Worm (Caenorhabditis elegans): ENCODE data around the gene wht-3.

The wht-3 gene

ce11 chrIII:4195306-4196008 is 44.1 kb upstream of the wht-3 start:
- TF ChIP-seq Y55F3AM.14 (GFP tag; optimal IDR thresholded peaks at IDR 0.05): peak; percentile 38
- peak; percentile 31 for TF ChIP-seq unc-55 (GFP tag; optimal IDR thresholded peaks at IDR 0.05)
- TF ChIP-seq nhr-129 (tag; optimal IDR thresholded peaks at IDR 0.05): peak; percentile 56
- no peak for TF ChIP-seq sem-4 (tag; optimal IDR thresholded peaks at IDR 0.05)
- TF ChIP-seq skn-1 (tag; optimal IDR thresholded peaks at IDR 0.05): no peak
- no peak for TF ChIP-seq nhr-10 (tag; optimal IDR thresholded peaks at IDR 0.05)
- no peak for TF ChIP-seq unc-62 (GFP tag; optimal IDR thresholded peaks at IDR 0.05)
- no peak for TF ChIP-seq alr-1 (tag; optimal IDR thresholded peaks at IDR 0.05)
- TF ChIP-seq gmeb-1 (tag; optimal IDR thresholded peaks at IDR 0.05): peak; percentile 50
- TF ChIP-seq aly-2 (tag; optimal IDR thresholded peaks at IDR 0.05): no peak
- no peak for TF ChIP-seq dmd-4 (tag; optimal IDR thresholded peaks at IDR 0.05)
- TF ChIP-seq nhr-77 (tag; optimal IDR thresholded peaks at IDR 0.05): no peak
- no peak for TF ChIP-seq mdl-1 (tag; optimal IDR thresholded peaks at IDR 0.05)
- TF ChIP-seq mab-5 (tag; optimal IDR thresholded peaks at IDR 0.05): no peak
- peak; percentile 91 for TF ChIP-seq ama-1 (optimal IDR thresholded peaks at IDR 0.05)
- no peak for TF ChIP-seq ztf-11 (tag; optimal IDR thresholded peaks at IDR 0.05)
- peak; percentile 44 to 70 for TF ChIP-seq lsy-2 (tag; optimal IDR thresholded peaks at IDR 0.05)
- TF ChIP-seq F13H6.1 (tag; optimal IDR thresholded peaks at IDR 0.05): peak; percentile 21
- no peak for TF ChIP-seq nhr-12 (tag; optimal IDR thresholded peaks at IDR 0.05)
- TF ChIP-seq unc-39 (tag; optimal IDR thresholded peaks at IDR 0.05): no peak
- TF ChIP-seq nhr-6 (tag; optimal IDR thresholded peaks at IDR 0.05): peak; percentile 28
- peak; percentile 82 for TF ChIP-seq nhr-21 (tag; optimal IDR thresholded peaks at IDR 0.05)
- no peak for TF ChIP-seq elt-1 (tag; optimal IDR thresholded peaks at IDR 0.05)
- no peak for TF ChIP-seq ztf-1 (GFP tag; conservative IDR thresholded peaks at IDR 0.05)
- TF ChIP-seq crh-2 (tag; optimal IDR thresholded peaks at IDR 0.05): peak; percentile 72
- no peak for TF ChIP-seq ceh-82 (tag; optimal IDR thresholded peaks at IDR 0.05)
- no peak for TF ChIP-seq nhr-11 (tag; optimal IDR thresholded peaks at IDR 0.05)
- no peak for TF ChIP-seq egl-27 (tag; optimal IDR thresholded peaks at IDR 0.05)
- TF ChIP-seq lin-13 (GFP tag; optimal IDR thresholded peaks at IDR 0.05): peak; percentile 68
- TF ChIP-seq zag-1 (tag; optimal IDR thresholded peaks at IDR 0.05): peak; percentile 10
- TF ChIP-seq nhr-23 (tag; optimal IDR thresholded peaks at IDR 0.05): no peak
- peak; percentile 30 for TF ChIP-seq sma-3 (GFP tag; optimal IDR thresholded peaks at IDR 0.05)
- no peak for TF ChIP-seq snpc-4 (tag; optimal IDR thresholded peaks at IDR 0.05)
- TF ChIP-seq ZK546.5 (tag; optimal IDR thresholded peaks at IDR 0.05): no peak
- no peak for TF ChIP-seq elt-3 (tag; optimal IDR thresholded peaks at IDR 0.05)
- TF ChIP-seq nhr-237 (tag; optimal IDR thresholded peaks at IDR 0.05): no peak
- no peak for TF ChIP-seq R02D3.7 (tag; optimal IDR thresholded peaks at IDR 0.05)
- TF ChIP-seq C34F6.9 (tag; optimal IDR thresholded peaks at IDR 0.05): no peak
- TF ChIP-seq sma-9 (GFP tag; optimal IDR thresholded peaks at IDR 0.05): peak; percentile 40
- no peak for TF ChIP-seq sma-9 (tag; optimal IDR thresholded peaks at IDR 0.05)
- no peak for TF ChIP-seq blmp-1 (tag; optimal IDR thresholded peaks at IDR 0.05; ENCODE audit: insufficient read depth)
- no peak for TF ChIP-seq lin-11 (tag; optimal IDR thresholded peaks at IDR 0.05)
- no peak for TF ChIP-seq mbf-1 (tag; optimal IDR thresholded peaks at IDR 0.05)
- TF ChIP-seq ztf-4 (tag; optimal IDR thresholded peaks at IDR 0.05): peak; percentile 88
- no peak for TF ChIP-seq lin-39 (tag; optimal IDR thresholded peaks at IDR 0.05)
- peak; percentile 5 for TF ChIP-seq fos-1 (tag; optimal IDR thresholded peaks at IDR 0.05)
- TF ChIP-seq nhr-25 (tag; optimal IDR thresholded peaks at IDR 0.05): peak; percentile 38
- no peak for TF ChIP-seq ceh-16 (tag; optimal IDR thresholded peaks at IDR 0.05)
- TF ChIP-seq peb-1 (tag; optimal IDR thresholded peaks at IDR 0.05): no peak

Measured in whole organism, L2 larva.